Fruit fly (Drosophila melanogaster): ENCODE results near the gene kto.

The kto gene

dm6 chr3L:19833227-19833626 lies 3.2 kb upstream of the kto start:
- no peak for TF ChIP-seq Vsx2 (GFP tag; optimal IDR thresholded peaks at IDR 0.05; ENCODE audit: partially characterized antibody)
- no peak for TF ChIP-seq GATAd (GFP tag; optimal IDR thresholded peaks at IDR 0.05)
- peak; percentile 88 for TF ChIP-seq psq (GFP tag; optimal IDR thresholded peaks at IDR 0.05)
- peak; percentile 67 for TF ChIP-seq Dif (GFP tag; optimal IDR thresholded peaks at IDR 0.05; ENCODE audit: partially characterized antibody)
- TF ChIP-seq CG32264 (GFP tag; optimal IDR thresholded peaks at IDR 0.05), result no peak
- TF ChIP-seq h (GFP tag; optimal IDR thresholded peaks at IDR 0.05), result peak; percentile 12
- no peak for TF ChIP-seq ey (GFP tag; optimal IDR thresholded peaks at IDR 0.05)
- no peak for TF ChIP-seq foxo (GFP tag; optimal IDR thresholded peaks at IDR 0.05)
- no peak for TF ChIP-seq br (GFP tag; optimal IDR thresholded peaks at IDR 0.05)
- no peak for TF ChIP-seq Dfd (GFP tag; optimal IDR thresholded peaks at IDR 0.05)
- no peak for TF ChIP-seq dmrt93B (GFP tag; optimal IDR thresholded peaks at IDR 0.05)
- peak; percentile 26 for TF ChIP-seq OdsH (GFP tag; optimal IDR thresholded peaks at IDR 0.05)
- TF ChIP-seq jim (GFP tag; optimal IDR thresholded peaks at IDR 0.05), result no peak
- TF ChIP-seq lola (GFP tag; optimal IDR thresholded peaks at IDR 0.05), result no peak
- no peak for TF ChIP-seq Mio (GFP tag; optimal IDR thresholded peaks at IDR 0.05)
- TF ChIP-seq fru (GFP tag; optimal IDR thresholded peaks at IDR 0.05), result no peak
- peak in 1 of 2 experiments; percentile 48 for TF ChIP-seq dl (GFP tag; optimal IDR thresholded peaks at IDR 0.05; ENCODE audit: insufficient read depth in 1 of 2, partially characterized antibody in 2 of 2)
- no peak for TF ChIP-seq Hr83 (GFP tag; optimal IDR thresholded peaks at IDR 0.05; ENCODE audit: poor library complexity, severe bottlenecking)
- TF ChIP-seq Rel (GFP tag; optimal IDR thresholded peaks at IDR 0.05), result no peak
- peak; percentile 17 for TF ChIP-seq Rel (tag; optimal IDR thresholded peaks at IDR 0.05)
- no peak for TF ChIP-seq Myc (optimal IDR thresholded peaks at IDR 0.05)

dm6 chr3L:19834143-19834794 lies 2.1 kb upstream of the kto start, which contains the start of the genes trc and CG32221:
Gene trc (minus strand): TSS chr3L:19834304.
Gene CG32221 (plus strand): TSS chr3L:19834670.
- TF ChIP-seq Jra (GFP tag; optimal IDR thresholded peaks at IDR 0.05) (no peak), tai (GFP tag; optimal IDR thresholded peaks at IDR 0.05) (no peak), Myc (optimal IDR thresholded peaks at IDR 0.05) (peak; percentile 95), sv (GFP tag; optimal IDR thresholded peaks at IDR 0.05) (no peak), N (GFP tag; optimal IDR thresholded peaks at IDR 0.05) (no peak), CrebA (GFP tag; optimal IDR thresholded peaks at IDR 0.05; ENCODE audit: borderline replicate concordance) (no peak), HLH106 (tag; optimal IDR thresholded peaks at IDR 0.05) (no peak), Abd-B (GFP tag; optimal IDR thresholded peaks at IDR 0.05) (no peak), foxo (GFP tag; optimal IDR thresholded peaks at IDR 0.05) (no peak), jim (GFP tag; optimal IDR thresholded peaks at IDR 0.05) (no peak), sage (GFP tag; optimal IDR thresholded peaks at IDR 0.05) (no peak), ey (GFP tag; optimal IDR thresholded peaks at IDR 0.05) (no peak), fru (GFP tag; optimal IDR thresholded peaks at IDR 0.05) (no peak), CG9705 (GFP tag; optimal IDR thresholded peaks at IDR 0.05) (peak; percentile 66), br (GFP tag; optimal IDR thresholded peaks at IDR 0.05) (no peak), woc (GFP tag; optimal IDR thresholded peaks at IDR 0.05) (no peak), Sp1 (GFP tag; optimal IDR thresholded peaks at IDR 0.05) (peak; percentile 70), Hr83 (GFP tag; optimal IDR thresholded peaks at IDR 0.05; ENCODE audit: poor library complexity, severe bottlenecking) (peak; percentile 74), Mio (GFP tag; optimal IDR thresholded peaks at IDR 0.05) (no peak), GATAd (GFP tag; optimal IDR thresholded peaks at IDR 0.05) (no peak), Dif (GFP tag; optimal IDR thresholded peaks at IDR 0.05; ENCODE audit: partially characterized antibody) (no peak), lola (GFP tag; optimal IDR thresholded peaks at IDR 0.05) (no peak), Vsx2 (GFP tag; optimal IDR thresholded peaks at IDR 0.05; ENCODE audit: partially characterized antibody) (no peak), brk (GFP tag; optimal IDR thresholded peaks at IDR 0.05) (no peak), dsf (GFP tag; optimal IDR thresholded peaks at IDR 0.05; ENCODE audit: borderline replicate concordance) (no peak), rgr (GFP tag; optimal IDR thresholded peaks at IDR 0.05) (no peak), dl (GFP tag; optimal IDR thresholded peaks at IDR 0.05; ENCODE audit: insufficient read depth in 1 of 2, partially characterized antibody in 2 of 2) (no peak), Rel (GFP tag; optimal IDR thresholded peaks at IDR 0.05) (no peak), Rel (tag; optimal IDR thresholded peaks at IDR 0.05) (peak; percentile 9), h (GFP tag; optimal IDR thresholded peaks at IDR 0.05) (no peak), pan (optimal IDR thresholded peaks at IDR 0.05) (no peak), usp (GFP tag; optimal IDR thresholded peaks at IDR 0.05) (no peak), Dfd (GFP tag; optimal IDR thresholded peaks at IDR 0.05) (no peak), Hnf4 (GFP tag; optimal IDR thresholded peaks at IDR 0.05) (no peak), Hr78 (GFP tag; optimal IDR thresholded peaks at IDR 0.05) (no peak), CG32264 (GFP tag; optimal IDR thresholded peaks at IDR 0.05) (no peak), OdsH (GFP tag; optimal IDR thresholded peaks at IDR 0.05) (peak; percentile 9), psq (GFP tag; optimal IDR thresholded peaks at IDR 0.05) (peak; percentile 6), dmrt93B (GFP tag; optimal IDR thresholded peaks at IDR 0.05) (no peak)
